Worm (Caenorhabditis elegans) whole organism, L4 larva: ENCODE data around the gene F10E7.6.

Experiments used
- F26F4.8 ChIP-seq: fragments of 200-800 bp; sonication (Bioruptor generic); conservative IDR thresholded peaks from 2 replicates; pipeline ENCODE4 v1.3.6; 2022; ENCODE audit warnings: missing genetic modification characterization, missing compliant biosample characterization
- F44E2.7 ChIP-seq: fragments of 200-800 bp; sonication (Bioruptor generic); IDR thresholded peaks from 2 replicates; pipeline ENCODE4 v2.1.2; 2022; ENCODE audit warnings: missing genetic modification characterization, missing compliant biosample characterization
- F49E8.2 ChIP-seq: sonication (generic microtip); optimal IDR thresholded peaks from 2 replicates; lab custom pipeline; 2016; ENCODE audit warnings: missing compliant biosample characterization, mild to moderate bottlenecking, missing genetic modification characterization, borderline replicate concordance
- R02D3.7 ChIP-seq: fragments of 150-350 bp; sonication (generic microtip); optimal IDR thresholded peaks from 3 replicates; lab custom pipeline; 2014; ENCODE audit warnings: missing biosample characterization, missing genetic modification characterization
- T20F7.1 ChIP-seq: fragments of 200-800 bp; sonication (Bioruptor generic); optimal IDR thresholded peaks from 2 replicates; lab custom pipeline; 2018; ENCODE audit warnings: mild to moderate bottlenecking, missing genetic modification characterization, missing compliant biosample characterization
- T26A8.4 ChIP-seq: fragments of 200-800 bp; sonication (Bioruptor generic); IDR thresholded peaks from 2 replicates; pipeline ENCODE4 v1.3.6; 2022; ENCODE audit warnings: missing genetic modification characterization, missing compliant biosample characterization
- ama-1 ChIP-seq: fragments of 150-350 bp; optimal IDR thresholded peaks from 2 replicates; lab custom pipeline; 2014; ENCODE audit warnings: inconsistent platforms, mixed read lengths
- arid-1 ChIP-seq: fragments of 200-800 bp; sonication (Bioruptor generic); conservative IDR thresholded peaks from 2 replicates; pipeline ENCODE4 v1.3.6; 2022; ENCODE audit warnings: missing genetic modification reagents, missing genetic modification characterization, missing compliant biosample characterization
- attf-4 ChIP-seq: sonication (generic microtip); optimal IDR thresholded peaks from 3 replicates; lab custom pipeline; 2017; ENCODE audit warnings: missing biosample characterization, missing genetic modification characterization
- ceh-20 ChIP-seq: fragments of 200-800 bp; sonication (Bioruptor generic); IDR thresholded peaks from 2 replicates; pipeline ENCODE4 v1.3.6; 2022; ENCODE audit warnings: missing genetic modification reagents, missing genetic modification characterization, missing compliant biosample characterization
- ceh-28 ChIP-seq: fragments of 150-350 bp; optimal IDR thresholded peaks from 2 replicates; lab custom pipeline; 2014; ENCODE audit warnings: missing biosample characterization, missing genetic modification reagents, missing genetic modification characterization
- ceh-32 ChIP-seq: sonication (generic microtip); optimal IDR thresholded peaks from 2 replicates; lab custom pipeline; 2016; ENCODE audit warnings: mild to moderate bottlenecking, missing genetic modification characterization, missing compliant biosample characterization; ENCODE audit not compliant: poor library complexity
- ceh-82 ChIP-seq: sonication (generic microtip); optimal IDR thresholded peaks from 2 replicates; lab custom pipeline; 2017; ENCODE audit warnings: missing biosample characterization, missing genetic modification characterization
- daf-12 ChIP-seq: fragments of 150-350 bp; optimal IDR thresholded peaks from 2 replicates; lab custom pipeline; 2014; ENCODE audit warnings: missing biosample characterization, missing genetic modification reagents, missing genetic modification characterization
- daf-19 ChIP-seq: fragments of 200-800 bp; sonication (Bioruptor generic); conservative IDR thresholded peaks from 2 replicates; pipeline ENCODE4 v1.3.6; 2022; ENCODE audit warnings: missing genetic modification characterization, missing compliant biosample characterization
- dmd-6 ChIP-seq: fragments of 200-800 bp; sonication (Bioruptor generic); IDR thresholded peaks from 2 replicates; pipeline ENCODE4 v1.3.6; 2022; ENCODE audit warnings: missing genetic modification reagents, missing genetic modification characterization, missing compliant biosample characterization
- dpl-1 ChIP-seq: fragments of 150-350 bp; optimal IDR thresholded peaks from 2 replicates; lab custom pipeline; 2014; ENCODE audit warnings: missing biosample characterization, missing genetic modification reagents, missing genetic modification characterization
- duxl-1 ChIP-seq: sonication (generic microtip); optimal IDR thresholded peaks from 2 replicates; lab custom pipeline; 2016; ENCODE audit warnings: mild to moderate bottlenecking, missing genetic modification characterization, moderate library complexity, missing compliant biosample characterization; ENCODE audit not compliant: poor library complexity
- fkh-10 ChIP-seq: fragments of 150-350 bp; optimal IDR thresholded peaks from 2 replicates; lab custom pipeline; 2014; ENCODE audit warnings: missing biosample characterization, missing genetic modification reagents, missing genetic modification characterization
- gei-8 ChIP-seq: fragments of 200-800 bp; sonication (Bioruptor generic); optimal IDR thresholded peaks from 2 replicates; lab custom pipeline; 2018; ENCODE audit warnings: mild to moderate bottlenecking, missing genetic modification characterization, missing compliant biosample characterization
- hif-1 ChIP-seq, 2 experiments: sonication (generic microtip); optimal IDR thresholded peaks; 2 replicates each; lab custom pipeline; 2016 to 2017; ENCODE audit warnings: missing compliant biosample characterization in 2 of 2, missing genetic modification characterization in 2 of 2, missing genetic modification reagents in 2 of 2, missing genotype in 2 of 2, mild to moderate bottlenecking in 1 of 2
- hlh-11 ChIP-seq: fragments of 200-800 bp; sonication (Bioruptor generic); optimal IDR thresholded peaks from 2 replicates; lab custom pipeline; 2018; ENCODE audit warnings: mild to moderate bottlenecking, missing genetic modification characterization, missing compliant biosample characterization
- hlh-30 ChIP-seq: sonication (generic microtip); optimal IDR thresholded peaks from 2 replicates; lab custom pipeline; 2017; ENCODE audit warnings: antibody characterized with exemption, mild to moderate bottlenecking, missing genetic modification characterization, missing compliant biosample characterization; ENCODE audit not compliant: insufficient read depth
- hmg-1.1 ChIP-seq: fragments of 200-800 bp; sonication (Bioruptor generic); IDR thresholded peaks from 2 replicates; pipeline ENCODE4 v1.3.6; 2022; ENCODE audit warnings: missing genetic modification reagents, missing genetic modification characterization, missing compliant biosample characterization
- jun-1 ChIP-seq: fragments of 150-350 bp; optimal IDR thresholded peaks from 2 replicates; lab custom pipeline; 2014; ENCODE audit warnings: missing biosample characterization, missing genetic modification reagents, missing genetic modification characterization
- lim-7 ChIP-seq: fragments of 200-800 bp; sonication (Bioruptor generic); IDR thresholded peaks from 2 replicates; pipeline ENCODE4 v1.3.6; 2022; ENCODE audit warnings: missing genetic modification characterization, missing compliant biosample characterization
- lin-1 ChIP-seq: fragments of 200-800 bp; sonication (Bioruptor generic); IDR thresholded peaks from 2 replicates; pipeline ENCODE4 v1.3.6; 2022; ENCODE audit warnings: missing genetic modification reagents, missing genetic modification characterization, missing compliant biosample characterization
- lin-13 ChIP-seq: fragments of 150-350 bp; optimal IDR thresholded peaks from 2 replicates; lab custom pipeline; 2014; ENCODE audit warnings: missing biosample characterization, missing genetic modification reagents, missing genetic modification characterization
- lin-15B ChIP-seq: fragments of 150-350 bp; sonication (generic microtip); optimal IDR thresholded peaks from 3 replicates; lab custom pipeline; 2014; ENCODE audit warnings: missing biosample characterization, missing genetic modification characterization
- lin-38 ChIP-seq: fragments of 200-800 bp; sonication (Bioruptor generic); IDR thresholded peaks from 2 replicates; pipeline ENCODE4 v1.3.6; 2022; ENCODE audit warnings: missing genetic modification reagents, missing genetic modification characterization, missing compliant biosample characterization
- lsy-2 ChIP-seq, 2 experiments: fragments of 150-350 bp in 1 of 2; sonication (generic microtip) in 1 of 2; optimal IDR thresholded peaks; 2 replicates each; lab custom pipeline; 2014 to 2017; ENCODE audit warnings: missing biosample characterization in 2 of 2, missing genetic modification characterization in 2 of 2
- madf-5 ChIP-seq, 2 experiments: fragments of 200-800 bp; sonication (Bioruptor generic); IDR thresholded peaks; 2 replicates each; pipeline ENCODE4 v1.3.6; 2022; ENCODE audit warnings: missing compliant biosample characterization in 2 of 2, missing genetic modification characterization in 2 of 2
- mdt-29 ChIP-seq: fragments of 200-800 bp; sonication (Bioruptor generic); IDR thresholded peaks from 2 replicates; pipeline ENCODE4 v1.3.6; 2022; ENCODE audit warnings: missing genetic modification reagents, missing genetic modification characterization, missing compliant biosample characterization
- mxl-2 ChIP-seq: fragments of 200-800 bp; sonication (Bioruptor generic); conservative IDR thresholded peaks from 2 replicates; pipeline ENCODE4 v1.3.6; 2022; ENCODE audit warnings: missing genetic modification reagents, missing genetic modification characterization, missing compliant biosample characterization
- nhr-25 ChIP-seq: sonication (generic microtip); optimal IDR thresholded peaks from 2 replicates; lab custom pipeline; 2017; ENCODE audit warnings: missing genetic modification characterization, mild to moderate bottlenecking, missing compliant biosample characterization, antibody characterized with exemption, moderate library complexity, borderline replicate concordance; ENCODE audit not compliant: insufficient read depth
- nhr-28 ChIP-seq: fragments of 150-350 bp; optimal IDR thresholded peaks from 2 replicates; lab custom pipeline; 2014; ENCODE audit warnings: missing biosample characterization, missing genetic modification characterization
- nhr-41 ChIP-seq: fragments of 200-800 bp; sonication (Bioruptor generic); IDR thresholded peaks from 2 replicates; pipeline ENCODE4 v1.3.6; 2022; ENCODE audit warnings: missing genetic modification reagents, missing genetic modification characterization, missing compliant biosample characterization
- nhr-48 ChIP-seq: sonication (generic microtip); optimal IDR thresholded peaks from 2 replicates; lab custom pipeline; 2016; ENCODE audit warnings: mild to moderate bottlenecking, missing genetic modification characterization, missing compliant biosample characterization
- nhr-6 ChIP-seq: fragments of 150-350 bp; optimal IDR thresholded peaks from 2 replicates; lab custom pipeline; 2014; ENCODE audit warnings: missing biosample characterization, missing genetic modification characterization
- pqm-1 ChIP-seq: sonication (generic microtip); optimal IDR thresholded peaks from 2 replicates; lab custom pipeline; 2017; ENCODE audit warnings: missing biosample characterization, missing genetic modification characterization
- saeg-2 ChIP-seq: fragments of 200-800 bp; sonication (Bioruptor generic); IDR thresholded peaks from 2 replicates; pipeline ENCODE4 v1.3.6; 2022; ENCODE audit warnings: missing genetic modification reagents, missing genetic modification characterization, missing compliant biosample characterization
- set-16 ChIP-seq: fragments of 200-800 bp; sonication (Bioruptor generic); IDR thresholded peaks from 2 replicates; pipeline ENCODE4 v1.3.6; 2022; ENCODE audit warnings: missing genetic modification reagents, missing genetic modification characterization, missing compliant biosample characterization
- tag-97 ChIP-seq: fragments of 200-800 bp; sonication (Bioruptor generic); IDR thresholded peaks from 2 replicates; pipeline ENCODE4 v1.3.6; 2022; ENCODE audit warnings: missing genetic modification characterization, missing compliant biosample characterization
- unc-130 ChIP-seq: sonication (generic microtip); optimal IDR thresholded peaks from 2 replicates; lab custom pipeline; 2016; ENCODE audit warnings: missing genetic modification reagents, missing genetic modification characterization, missing compliant biosample characterization
- vab-7 ChIP-seq: fragments of 200-800 bp; sonication (Bioruptor generic); IDR thresholded peaks from 2 replicates; pipeline ENCODE4 v1.3.6; 2022; ENCODE audit warnings: missing genetic modification reagents, missing genetic modification characterization, missing compliant biosample characterization
- zfp-2 ChIP-seq: sonication (generic microtip); optimal IDR thresholded peaks from 2 replicates; lab custom pipeline; 2016; ENCODE audit warnings: mild to moderate bottlenecking, missing genetic modification characterization, missing compliant biosample characterization
- zfp-3 ChIP-seq: fragments of 200-800 bp; sonication (Bioruptor generic); conservative IDR thresholded peaks from 2 replicates; pipeline ENCODE4 v1.3.6; 2022; ENCODE audit warnings: missing genetic modification reagents, missing genetic modification characterization, missing compliant biosample characterization
- zip-11 ChIP-seq: fragments of 200-800 bp; sonication (Bioruptor generic); IDR thresholded peaks from 2 replicates; pipeline ENCODE4 v1.3.6; 2022; ENCODE audit warnings: missing genetic modification characterization, missing compliant biosample characterization
- zip-2 ChIP-seq: fragments of 150-350 bp; optimal IDR thresholded peaks from 2 replicates; lab custom pipeline; 2014; ENCODE audit warnings: missing biosample characterization, missing genetic modification characterization
- ztf-11 ChIP-seq: fragments of 150-350 bp; optimal IDR thresholded peaks from 2 replicates; lab custom pipeline; 2014; ENCODE audit warnings: missing biosample characterization, missing genetic modification characterization

F10E7.6 gene

ce11 chrII:7100838-7101237, 12.0 kb upstream of the F10E7.6 start, which contains the start of gene mmaa-1:
TSS of gene mmaa-1 (minus strand) at chrII:7101165.
- TF ChIP-seq lin-38 (GFP tag; lab: Robert Waterston, UW) (peak; percentile 42), nhr-48 (no peak), saeg-2 (GFP tag; lab: Robert Waterston, UW) (0 out of 2 replicates have a peak, but pooled peaks have one; percentile 66), set-16 (GFP tag; lab: Robert Waterston, UW) (no peak), F26F4.8 (no peak), ceh-28 (tag; lab: Kevin White, UChicago) (no peak), ceh-32 (tag; lab: Kevin White, UChicago) (no peak), nhr-6 (no peak), daf-12 (no peak), lin-13 (GFP tag; lab: Kevin White, UChicago) (no peak), zip-11 (no peak), vab-7 (no peak), T26A8.4 (GFP tag; lab: Robert Waterston, UW) (peak; percentile 54; the same call in 1 of the 2 replicates), jun-1 (tag; lab: Kevin White, UChicago) (no peak), daf-19 (GFP tag; lab: Robert Waterston, UW) (no peak), gei-8 (GFP tag; lab: Kevin White, UChicago) (no peak), zfp-3 (GFP tag; lab: Robert Waterston, UW) (peak; percentile 85; the same call in 1 of the 2 replicates), dmd-6 (GFP tag; lab: Robert Waterston, UW) (peak; percentile 44), ztf-11 (tag; lab: Kevin White, UChicago) (no peak), zfp-2 (tag; lab: Kevin White, UChicago) (no peak), ama-1 (peak; percentile 70), duxl-1 (tag; lab: Kevin White, UChicago) (no peak), zip-2 (tag; lab: Kevin White, UChicago) (no peak), hlh-30 (tag; lab: Kevin White, UChicago) (no peak), madf-5 (GFP tag; IDR thresholded peaks at IDR 0.05; lab: Robert Waterston, UW) (0 out of 4 replicates have a peak, but pooled peaks of 1 of the 2 experiments have one; percentile 13), attf-4 (tag; lab: Kevin White, UChicago) (no peak), lim-7 (GFP tag; lab: Robert Waterston, UW) (no peak), F49E8.2 (no peak), arid-1 (GFP tag; lab: Robert Waterston, UW) (no peak), mxl-2 (GFP tag; lab: Robert Waterston, UW) (no peak), ceh-20 (GFP tag; lab: Robert Waterston, UW) (no peak), tag-97 (GFP tag; lab: Robert Waterston, UW) (no peak), lin-1 (GFP tag; lab: Robert Waterston, UW) (no peak), dpl-1 (GFP tag; lab: Kevin White, UChicago) (no peak), nhr-41 (GFP tag; lab: Robert Waterston, UW) (no peak), hif-1 (tag; optimal IDR thresholded peaks at IDR 0.05; lab: Kevin White, UChicago) (peak in 1 of 2 experiments; percentile 1), fkh-10 (GFP tag; lab: Kevin White, UChicago) (no peak), ceh-82 (tag; lab: Kevin White, UChicago) (no peak), T20F7.1 (GFP tag; lab: Kevin White, UChicago) (peak; percentile 59), unc-130 (GFP tag; lab: Kevin White, UChicago) (no peak), lin-15B (tag; lab: Kevin White, UChicago) (no peak)

ce11 chrII:7102288-7102687, 10.6 kb upstream of the F10E7.6 start:
- TF ChIP-seq F49E8.2 = no peak
- TF ChIP-seq set-16 (GFP tag; lab: Robert Waterston, UW) = no peak
- no peak for TF ChIP-seq arid-1 (GFP tag; lab: Robert Waterston, UW)
- no peak for TF ChIP-seq nhr-25
- TF ChIP-seq ama-1 = no peak
- no peak for TF ChIP-seq pqm-1 (tag; lab: Kevin White, UChicago)
- TF ChIP-seq mdt-29 = no peak
- TF ChIP-seq F44E2.7 = no peak
- peak; percentile 14; the same call in 1 of the 2 replicates for TF ChIP-seq hmg-1.1 (GFP tag; lab: Robert Waterston, UW)
- TF ChIP-seq hlh-11 = peak; percentile 16
- peak in 1 of 2 experiments; percentile 99 for TF ChIP-seq hif-1 (tag; optimal IDR thresholded peaks at IDR 0.05; lab: Kevin White, UChicago)
- peak; percentile 41 for TF ChIP-seq dmd-6 (GFP tag; lab: Robert Waterston, UW)
- peak; percentile 25 for TF ChIP-seq nhr-28 (tag; lab: Kevin White, UChicago)
- no peak for TF ChIP-seq duxl-1 (tag; lab: Kevin White, UChicago)
- TF ChIP-seq lsy-2 (tag; optimal IDR thresholded peaks at IDR 0.05; lab: Kevin White, UChicago) = peak in 1 of 2 experiments; percentile 47
- no peak for TF ChIP-seq lin-13 (GFP tag; lab: Kevin White, UChicago)
- TF ChIP-seq R02D3.7 (tag; lab: Kevin White, UChicago) = no peak
